Fruit fly (Drosophila melanogaster) whole organism, embryonic: ENCODE measurements around the gene Hez.

Source experiments
- B-H2 ChIP-seq: fragments of 200-800 bp; sonication (Bioruptor generic); optimal IDR thresholded peaks from 2 replicates; lab custom pipeline; 2018; ENCODE audit warnings: missing biosample characterization, mild to moderate bottlenecking, missing genetic modification characterization
- CG12155 ChIP-seq: fragments of 200-800 bp; sonication (Bioruptor generic); optimal IDR thresholded peaks from 3 replicates; lab custom pipeline; 2016; ENCODE audit warnings: missing biosample characterization, missing genetic modification characterization
- CG13287 ChIP-seq: fragments of 200-800 bp; sonication (Bioruptor generic); IDR thresholded peaks from 2 replicates; pipeline ENCODE4 v1.3.6; 2022; ENCODE audit warnings: missing biosample characterization, missing genetic modification characterization; ENCODE audit not compliant: partially characterized antibody
- CG15601 ChIP-seq: fragments of 200-800 bp; sonication (Bioruptor generic); optimal IDR thresholded peaks from 3 replicates; lab custom pipeline; 2019; ENCODE audit warnings: missing biosample characterization, mild to moderate bottlenecking, missing genetic modification characterization, moderate library complexity
- CG16813 ChIP-seq: fragments of 200-800 bp; sonication (Bioruptor generic); IDR thresholded peaks from 3 replicates; pipeline ENCODE4 v1.3.6; 2022; ENCODE audit warnings: missing biosample characterization, missing genetic modification characterization; ENCODE audit not compliant: partially characterized antibody
- CG17829 ChIP-seq: fragments of 200-800 bp; optimal IDR thresholded peaks from 2 replicates; lab custom pipeline; 2019; ENCODE audit warnings: missing biosample characterization, mild to moderate bottlenecking, missing genetic modification characterization, moderate library complexity
- CG2116 ChIP-seq: fragments of 200-800 bp; sonication (Bioruptor generic); optimal IDR thresholded peaks from 3 replicates; lab custom pipeline; 2018; ENCODE audit warnings: missing biosample characterization, mild to moderate bottlenecking, missing genetic modification characterization
- CG2120 ChIP-seq: fragments of 200-800 bp; sonication (Bioruptor generic); optimal IDR thresholded peaks from 3 replicates; lab custom pipeline; 2016; ENCODE audit warnings: missing biosample characterization, missing genetic modification characterization
- CG33557 ChIP-seq: fragments of 200-800 bp; sonication (Bioruptor generic); optimal IDR thresholded peaks from 2 replicates; lab custom pipeline; 2019; ENCODE audit warnings: missing biosample characterization, mild to moderate bottlenecking, missing genetic modification characterization, moderate library complexity
- CG3847 ChIP-seq: fragments of 200-800 bp; sonication (Bioruptor generic); IDR thresholded peaks from 2 replicates; pipeline ENCODE4 v1.3.6; 2022; ENCODE audit warnings: missing biosample characterization, missing genetic modification characterization
- CG4617 ChIP-seq: fragments of 200-800 bp; sonication (Bioruptor generic); optimal IDR thresholded peaks from 3 replicates; lab custom pipeline; 2016; ENCODE audit warnings: missing biosample characterization, missing genetic modification characterization, borderline replicate concordance
- CG4820 ChIP-seq: fragments of 200-800 bp; sonication (Bioruptor generic); optimal IDR thresholded peaks from 3 replicates; lab custom pipeline; 2016; ENCODE audit warnings: missing biosample characterization, missing genetic modification characterization
- CG6791 ChIP-seq: fragments of 200-800 bp; sonication (Bioruptor generic); IDR thresholded peaks from 3 replicates; pipeline ENCODE4 v1.3.6; 2022; ENCODE audit warnings: missing biosample characterization, missing genetic modification characterization; ENCODE audit not compliant: partially characterized antibody
- CG6813 ChIP-seq: fragments of 200-800 bp; sonication (Bioruptor generic); optimal IDR thresholded peaks from 2 replicates; lab custom pipeline; 2017; ENCODE audit warnings: missing biosample characterization, missing genetic modification characterization, mild to moderate bottlenecking, moderate library complexity, missing genetic modification reagents
- CG7928 ChIP-seq: fragments of 200-800 bp; sonication (Bioruptor generic); optimal IDR thresholded peaks from 2 replicates; lab custom pipeline; 2017; ENCODE audit warnings: missing biosample characterization, mild to moderate bottlenecking, missing genetic modification characterization
- CG7963 ChIP-seq: fragments of 200-800 bp; sonication (Bioruptor generic); IDR thresholded peaks from 3 replicates; pipeline ENCODE4 v1.3.6; 2022; ENCODE audit warnings: missing biosample characterization, missing genetic modification characterization; ENCODE audit not compliant: partially characterized antibody
- CG8290 ChIP-seq, 3 experiments: fragments of 200-800 bp; sonication (Bioruptor generic); optimal IDR thresholded peaks; 2 replicates each; lab custom pipeline; 2016 to 2019; ENCODE audit warnings: missing biosample characterization in 3 of 3, missing genetic modification characterization in 3 of 3, mild to moderate bottlenecking in 2 of 3, moderate library complexity in 1 of 3
- CG8924 ChIP-seq: fragments of 200-800 bp; optimal IDR thresholded peaks from 3 replicates; lab custom pipeline; 2019; ENCODE audit warnings: missing biosample characterization, mild to moderate bottlenecking, missing genetic modification characterization, moderate library complexity
- Dbx ChIP-seq: fragments of 200-800 bp; sonication (Bioruptor generic); IDR thresholded peaks from 3 replicates; pipeline ENCODE4 v1.3.6; 2022; ENCODE audit warnings: missing biosample characterization, missing genetic modification characterization
- Dll ChIP-seq: fragments of 200-800 bp; sonication (Bioruptor generic); IDR thresholded peaks from 4 replicates; pipeline ENCODE4 v1.3.6; 2022; ENCODE audit warnings: missing biosample characterization, missing genetic modification characterization; ENCODE audit not compliant: partially characterized antibody
- Eip74EF ChIP-seq, 2 experiments: fragments of 200-800 bp in 1 of 2; fragments of >200 bp in 1 of 2; sonication (Bioruptor generic) in 1 of 2; optimal IDR thresholded peaks; 2 replicates each; lab custom pipeline; 2017 to 2019; ENCODE audit warnings: missing biosample characterization in 2 of 2, missing genetic modification characterization in 2 of 2, mild to moderate bottlenecking in 1 of 2, moderate library complexity in 1 of 2
- HLHmδ ChIP-seq: fragments of 200-800 bp; sonication (Bioruptor generic); optimal IDR thresholded peaks from 2 replicates; lab custom pipeline; 2018; ENCODE audit warnings: missing biosample characterization, mild to moderate bottlenecking, missing genetic modification characterization, moderate library complexity
- Hsf ChIP-seq: fragments of 200-800 bp; sonication (Bioruptor generic); optimal IDR thresholded peaks from 3 replicates; lab custom pipeline; 2016; ENCODE audit warnings: missing biosample characterization, missing genetic modification characterization
- Nf-YA ChIP-seq: fragments of 200-800 bp; sonication (Bioruptor generic); IDR thresholded peaks from 2 replicates; pipeline ENCODE4 v1.3.6; 2022; ENCODE audit warnings: missing biosample characterization, missing genetic modification characterization
- Opbp ChIP-seq: fragments of 200-800 bp; sonication (Bioruptor generic); IDR thresholded peaks from 3 replicates; pipeline ENCODE4 v1.3.6; 2022; ENCODE audit warnings: missing biosample characterization, missing genetic modification characterization; ENCODE audit not compliant: partially characterized antibody
- Scr ChIP-seq: fragments of 200-800 bp; sonication (Bioruptor generic); IDR thresholded peaks from 2 replicates; pipeline ENCODE4 v1.3.6; 2022; ENCODE audit warnings: missing biosample characterization, missing genetic modification characterization; ENCODE audit not compliant: partially characterized antibody
- ara ChIP-seq: fragments of 200-800 bp; sonication (Bioruptor generic); IDR thresholded peaks from 2 replicates; pipeline ENCODE4 v1.3.6; 2022; ENCODE audit warnings: missing biosample characterization, missing genetic modification characterization
- bbx ChIP-seq: fragments of 200-800 bp; sonication (Bioruptor generic); IDR thresholded peaks from 2 replicates; pipeline ENCODE4 v1.3.6; 2022; ENCODE audit warnings: missing biosample characterization, missing genetic modification characterization; ENCODE audit not compliant: partially characterized antibody
- chm ChIP-seq: fragments of 200-800 bp; sonication (Bioruptor generic); IDR thresholded peaks from 2 replicates; pipeline ENCODE4 v1.3.6; 2022; ENCODE audit warnings: missing biosample characterization, missing genetic modification characterization
- dati ChIP-seq: fragments of 200-800 bp; sonication (Bioruptor generic); IDR thresholded peaks from 2 replicates; pipeline ENCODE4 v1.3.6; 2022; ENCODE audit warnings: missing biosample characterization, missing genetic modification characterization
- dysf ChIP-seq: fragments of 200-800 bp; sonication (Bioruptor generic); IDR thresholded peaks from 3 replicates; pipeline ENCODE4 v1.3.6; 2022; ENCODE audit warnings: missing biosample characterization, missing genetic modification characterization
- ewg ChIP-seq: fragments of 200-800 bp; sonication (Bioruptor generic); optimal IDR thresholded peaks from 3 replicates; lab custom pipeline; 2017; ENCODE audit warnings: mild to moderate bottlenecking, missing biosample characterization, missing genetic modification reagents, missing genetic modification characterization
- fru ChIP-seq: fragments of >200 bp; optimal IDR thresholded peaks from 2 replicates; lab custom pipeline; 2017
- gro ChIP-seq: fragments of 200-800 bp; sonication (Bioruptor generic); optimal IDR thresholded peaks from 2 replicates; lab custom pipeline; 2016; ENCODE audit warnings: missing biosample characterization, missing genetic modification characterization
- hkb ChIP-seq, 2 experiments: fragments of 200-800 bp in 1 of 2; fragments of >200 bp in 1 of 2; sonication (Bioruptor generic) in 1 of 2; IDR thresholded peaks in 1 of 2; optimal IDR thresholded peaks in 1 of 2; 2 replicates each; pipeline versions ENCODE4 v1.3.6 to Lab custom; 2017 to 2022; ENCODE audit warnings: missing biosample characterization in 1 of 2, missing genetic modification characterization in 1 of 2
- knrl ChIP-seq: fragments of 200-800 bp; sonication (Bioruptor generic); IDR thresholded peaks from 3 replicates; pipeline ENCODE4 v1.3.6; 2022; ENCODE audit warnings: missing biosample characterization, missing genetic modification characterization; ENCODE audit not compliant: partially characterized antibody
- mam ChIP-seq: fragments of 200-800 bp; sonication (Bioruptor generic); optimal IDR thresholded peaks from 3 replicates; lab custom pipeline; 2016; ENCODE audit warnings: missing biosample characterization, missing genetic modification characterization
- otp ChIP-seq: fragments of 200-800 bp; sonication (Bioruptor generic); IDR thresholded peaks from 3 replicates; pipeline ENCODE4, ENCODE4 v1.3.6; 2022; ENCODE audit warnings: missing biosample characterization, missing genetic modification characterization
- p53 ChIP-seq: fragments of 200-800 bp; sonication (Bioruptor generic); optimal IDR thresholded peaks from 2 replicates; lab custom pipeline; 2016; ENCODE audit warnings: missing biosample characterization, missing genetic modification characterization
- psq ChIP-seq: fragments of 200-800 bp; sonication (Bioruptor generic); optimal IDR thresholded peaks from 2 replicates; lab custom pipeline; 2017; ENCODE audit warnings: missing biosample characterization, missing genetic modification characterization
- ranshi ChIP-seq: fragments of 200-800 bp; sonication (Bioruptor generic); IDR thresholded peaks from 2 replicates; pipeline ENCODE4 v1.3.6; 2022; ENCODE audit warnings: missing biosample characterization, missing genetic modification characterization
- slou ChIP-seq: fragments of 200-800 bp; sonication (Bioruptor generic); optimal IDR thresholded peaks from 3 replicates; lab custom pipeline; 2016; ENCODE audit warnings: missing biosample characterization, missing genetic modification characterization
- sqz ChIP-seq: fragments of 200-800 bp; sonication (Bioruptor generic); optimal IDR thresholded peaks from 3 replicates; lab custom pipeline; 2018; ENCODE audit warnings: missing biosample characterization, mild to moderate bottlenecking, missing genetic modification characterization
- stwl ChIP-seq: fragments of 200-800 bp; sonication (Bioruptor generic); optimal IDR thresholded peaks from 3 replicates; lab custom pipeline; 2018; ENCODE audit warnings: missing biosample characterization, mild to moderate bottlenecking, missing genetic modification characterization, moderate library complexity
- sug ChIP-seq: fragments of 200-800 bp; optimal IDR thresholded peaks from 2 replicates; lab custom pipeline; 2019; ENCODE audit warnings: missing biosample characterization, mild to moderate bottlenecking, missing genetic modification characterization, moderate library complexity
- unc-4 ChIP-seq: fragments of 200-800 bp; sonication (Bioruptor generic); IDR thresholded peaks from 2 replicates; pipeline ENCODE4 v1.3.6; 2022; ENCODE audit warnings: missing biosample characterization, missing genetic modification characterization; ENCODE audit not compliant: partially characterized antibody
- zfh1 ChIP-seq: fragments of 200-800 bp; sonication (Bioruptor generic); IDR thresholded peaks from 3 replicates; pipeline ENCODE4 v1.3.6; 2022; ENCODE audit warnings: missing biosample characterization, missing genetic modification characterization

Hez gene

DNA sequence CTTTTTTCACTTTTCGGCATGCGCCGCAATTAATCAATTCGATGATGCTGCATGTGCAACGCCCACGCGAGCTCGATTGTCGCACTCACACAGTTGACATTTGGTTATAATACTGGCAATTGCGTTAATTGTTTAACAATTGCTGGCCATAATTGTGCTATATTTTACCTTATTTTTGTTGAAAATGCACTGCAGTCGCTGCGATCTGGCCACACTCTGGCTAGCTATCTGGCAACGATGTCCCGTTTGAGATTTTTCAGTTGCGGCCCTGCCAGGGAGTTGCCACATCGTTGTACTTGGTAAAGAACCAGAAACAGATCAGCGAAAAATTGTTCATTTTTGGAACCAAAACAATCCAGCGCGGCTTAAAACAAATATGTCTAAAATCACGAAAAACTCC, 3.8 kb upstream of the Hez start, which contains the start of the genes CG6707 and CG46387 (continued):
- peak; percentile 32 for TF ChIP-seq HLHmδ (GFP tag; lab: Kevin White, UChicago)
- no peak for TF ChIP-seq dati (GFP tag; lab: Robert Waterston, UW)
- TF ChIP-seq CG33557 (GFP tag; lab: Kevin White, UChicago), result no peak
- TF ChIP-seq CG2120 (GFP tag; lab: Kevin White, UChicago), result peak; percentile 55
- no peak for TF ChIP-seq otp (GFP tag; lab: Robert Waterston, UW)
- TF ChIP-seq CG6791, result 0 out of 3 replicates have a peak, but pooled peaks have one; percentile 52
- TF ChIP-seq Scr (GFP tag; lab: Robert Waterston, UW), result peak; percentile 26; the same call in 1 of the 2 replicates
- TF ChIP-seq CG3847 (GFP tag; lab: Robert Waterston, UW), result peak; percentile 85
- TF ChIP-seq Nf-YA, result no peak
- peak; percentile 18; the same call in 1 of the 2 replicates for TF ChIP-seq bbx (GFP tag; lab: Robert Waterston, UW)
- peak; percentile 34 for TF ChIP-seq mam (GFP tag; lab: Kevin White, UChicago)
- TF ChIP-seq knrl (GFP tag; lab: Robert Waterston, UW), result peak; percentile 54
- TF ChIP-seq B-H2 (GFP tag; lab: Kevin White, UChicago), result peak; percentile 47
- TF ChIP-seq CG4617, result peak; percentile 94
- TF ChIP-seq CG13287 (GFP tag; lab: Robert Waterston, UW), result peak; percentile 25; the same call in 1 of the 2 replicates
- no peak for TF ChIP-seq CG7963
- no peak for TF ChIP-seq slou (GFP tag; lab: Kevin White, UChicago)
- TF ChIP-seq Dll (GFP tag; lab: Robert Waterston, UW), result peak; percentile 19; the same call in 1 of the 4 replicates
- peak; percentile 79 for TF ChIP-seq CG15601
- 0 out of 2 replicates have a peak, but pooled peaks have one; percentile 32 for TF ChIP-seq ranshi (GFP tag; lab: Robert Waterston, UW)
- TF ChIP-seq dysf (GFP tag; lab: Robert Waterston, UW), result no peak
- TF ChIP-seq CG8924 (tag; lab: Kevin White, UChicago), result peak; percentile 74
- 0 out of 2 replicates have a peak, but pooled peaks have one; percentile 12 for TF ChIP-seq unc-4 (GFP tag; lab: Robert Waterston, UW)
- TF ChIP-seq p53 (GFP tag; lab: Kevin White, UChicago), result peak; percentile 2
- TF ChIP-seq fru (lab: Kevin White, UChicago), result no peak
- peak; percentile 45 for TF ChIP-seq CG2116 (GFP tag; lab: Kevin White, UChicago)
- peak; percentile 56 for TF ChIP-seq CG17829 (tag; lab: Kevin White, UChicago)
- TF ChIP-seq Opbp (GFP tag; lab: Robert Waterston, UW), result peak; percentile 63; the same call in 2 of the 3 replicates
- no peak for TF ChIP-seq CG6813
- TF ChIP-seq psq (GFP tag; lab: Kevin White, UChicago), result no peak
- 0 out of 3 replicates have a peak, but pooled peaks have one; percentile 36 for TF ChIP-seq zfh1
- TF ChIP-seq CG4820, result no peak
- peak; percentile 23; the same call in 1 of the 3 replicates for TF ChIP-seq CG16813 (GFP tag; lab: Robert Waterston, UW)
- TF ChIP-seq CG8290 (GFP tag; optimal IDR thresholded peaks at IDR 0.05; lab: Kevin White, UChicago), result no peak
- TF ChIP-seq CG8290 (tag; optimal IDR thresholded peaks at IDR 0.05; lab: Kevin White, UChicago), result peak in 1 of 2 experiments; percentile 65
- TF ChIP-seq Dbx (GFP tag; lab: Robert Waterston, UW), result peak; percentile 54; the same call in 1 of the 3 replicates
- no peak for TF ChIP-seq Eip74EF (GFP tag; optimal IDR thresholded peaks at IDR 0.05; lab: Kevin White, UChicago)
- peak; percentile 28 for TF ChIP-seq sug (tag; lab: Kevin White, UChicago)
- peak; percentile 4 for TF ChIP-seq sqz (GFP tag; lab: Kevin White, UChicago)
- peak; percentile 10 for TF ChIP-seq CG12155 (GFP tag; lab: Kevin White, UChicago)
- TF ChIP-seq stwl (tag; lab: Kevin White, UChicago), result peak; percentile 76
- TF ChIP-seq ewg (GFP tag; lab: Kevin White, UChicago), result peak; percentile 70
- 0 out of 2 replicates have a peak, but pooled peaks have one; percentile 30 for TF ChIP-seq chm (GFP tag; lab: Robert Waterston, UW)
- TF ChIP-seq hkb (optimal IDR thresholded peaks at IDR 0.05; lab: Kevin White, UChicago), result peak; percentile 53
- no peak for TF ChIP-seq hkb (GFP tag; IDR thresholded peaks at IDR 0.05; lab: Robert Waterston, UW)
- peak; percentile 8 for TF ChIP-seq gro (GFP tag; lab: Kevin White, UChicago)
- 0 out of 2 replicates have a peak, but pooled peaks have one; percentile 25 for TF ChIP-seq ara (GFP tag; lab: Robert Waterston, UW)
- peak; percentile 12 for TF ChIP-seq Hsf (GFP tag; lab: Kevin White, UChicago)
- TF ChIP-seq CG7928 (GFP tag; lab: Kevin White, UChicago), result peak; percentile 86
